Fruit fly (Drosophila melanogaster) whole organism, embryonic: ENCODE results near the gene CG14882.

Experiments used
- Adf1 ChIP-seq: fragments of 200-800 bp; sonication (Bioruptor generic); IDR thresholded peaks from 2 replicates; pipeline ENCODE4 v1.3.6; 2022; ENCODE audit warnings: missing biosample characterization, missing genetic modification characterization
- Atf3 ChIP-seq: fragments of 200-800 bp; sonication (Bioruptor generic); optimal IDR thresholded peaks from 3 replicates; lab custom pipeline; 2016; ENCODE audit warnings: missing biosample characterization, missing genetic modification characterization
- CG1024 ChIP-seq: fragments of 200-800 bp; sonication (Bioruptor generic); IDR thresholded peaks from 2 replicates; pipeline ENCODE4 v1.3.6; 2022; ENCODE audit warnings: missing biosample characterization, missing genetic modification characterization
- CG11093 ChIP-seq: fragments of 200-800 bp; sonication (Bioruptor generic); IDR thresholded peaks from 3 replicates; pipeline ENCODE4 v1.3.6; 2022; ENCODE audit warnings: missing biosample characterization, missing genetic modification characterization
- CG17385 ChIP-seq: fragments of 200-800 bp; sonication (Bioruptor generic); optimal IDR thresholded peaks from 3 replicates; lab custom pipeline; 2018; ENCODE audit warnings: missing biosample characterization, mild to moderate bottlenecking, missing genetic modification characterization
- CG18619 ChIP-seq: fragments of 200-800 bp; sonication (Bioruptor generic); optimal IDR thresholded peaks from 3 replicates; lab custom pipeline; 2017; ENCODE audit warnings: missing biosample characterization, mild to moderate bottlenecking, missing genetic modification characterization
- CG3065 ChIP-seq: fragments of 200-800 bp; sonication (Bioruptor generic); optimal IDR thresholded peaks from 2 replicates; lab custom pipeline; 2016; ENCODE audit warnings: missing biosample characterization, missing genetic modification characterization
- CG5245 ChIP-seq: fragments of 200-800 bp; sonication (Bioruptor generic); optimal IDR thresholded peaks from 3 replicates; lab custom pipeline; 2016; ENCODE audit warnings: missing biosample characterization, missing genetic modification characterization
- CG6689 ChIP-seq: fragments of 200-800 bp; sonication (Bioruptor generic); IDR thresholded peaks from 2 replicates; pipeline ENCODE4 v1.3.6; 2022; ENCODE audit warnings: missing biosample characterization, missing genetic modification characterization
- CG7839 ChIP-seq: fragments of 200-800 bp; sonication (Bioruptor generic); optimal IDR thresholded peaks from 3 replicates; lab custom pipeline; 2018; ENCODE audit warnings: missing biosample characterization, mild to moderate bottlenecking, missing genetic modification characterization, moderate library complexity
- CG7928 ChIP-seq: fragments of 200-800 bp; sonication (Bioruptor generic); optimal IDR thresholded peaks from 2 replicates; lab custom pipeline; 2017; ENCODE audit warnings: missing biosample characterization, mild to moderate bottlenecking, missing genetic modification characterization
- CG8089 ChIP-seq: fragments of 200-800 bp; sonication (Bioruptor generic); optimal IDR thresholded peaks from 3 replicates; lab custom pipeline; 2016; ENCODE audit warnings: missing biosample characterization, missing genetic modification characterization
- CG8944 ChIP-seq: fragments of 200-800 bp; sonication (Bioruptor generic); optimal IDR thresholded peaks from 3 replicates; lab custom pipeline; 2016; ENCODE audit warnings: missing biosample characterization, missing genetic modification characterization
- CTCF ChIP-seq: fragments of 200-800 bp; sonication (Bioruptor generic); optimal IDR thresholded peaks from 2 replicates; lab custom pipeline; 2017; ENCODE audit warnings: missing biosample characterization, mild to moderate bottlenecking, missing genetic modification characterization, moderate library complexity
- Dad ChIP-seq: fragments of 200-800 bp; sonication (Bioruptor generic); optimal IDR thresholded peaks from 3 replicates; lab custom pipeline; 2016; ENCODE audit warnings: missing biosample characterization, missing genetic modification characterization
- Dfd ChIP-seq, 2 experiments: fragments of >200 bp; optimal IDR thresholded peaks; 2 replicates each; lab custom pipeline; 2017; ENCODE audit warnings: missing biosample characterization in 2 of 2, missing genetic modification characterization in 2 of 2
- Doc2 ChIP-seq: fragments of 200-800 bp; sonication (Bioruptor generic); IDR thresholded peaks from 2 replicates; pipeline ENCODE4 v1.3.6; 2022; ENCODE audit warnings: missing biosample characterization, missing genetic modification characterization
- HmgZ ChIP-seq: fragments of 200-800 bp; sonication (Bioruptor generic); optimal IDR thresholded peaks from 2 replicates; lab custom pipeline; 2018; ENCODE audit warnings: missing biosample characterization, mild to moderate bottlenecking, missing genetic modification characterization
- Jarid2 ChIP-seq: fragments of 200-800 bp; sonication (Bioruptor generic); optimal IDR thresholded peaks from 3 replicates; lab custom pipeline; 2017; ENCODE audit warnings: mild to moderate bottlenecking, missing biosample characterization, missing genetic modification reagents, missing genetic modification characterization
- Oaz ChIP-seq: fragments of 200-800 bp; sonication (Bioruptor generic); IDR thresholded peaks from 2 replicates; pipeline ENCODE4 v1.3.6; 2022; ENCODE audit warnings: missing biosample characterization, missing genetic modification characterization
- Opbp ChIP-seq: fragments of 200-800 bp; sonication (Bioruptor generic); IDR thresholded peaks from 3 replicates; pipeline ENCODE4 v1.3.6; 2022; ENCODE audit warnings: missing biosample characterization, missing genetic modification characterization; ENCODE audit not compliant: partially characterized antibody
- Ptx1 ChIP-seq: fragments of 200-800 bp; sonication (Bioruptor generic); IDR thresholded peaks from 2 replicates; pipeline ENCODE4 v1.3.6; 2022; ENCODE audit warnings: missing biosample characterization, missing genetic modification characterization
- Sry-β ChIP-seq: fragments of 200-800 bp; sonication (Bioruptor generic); optimal IDR thresholded peaks from 2 replicates; lab custom pipeline; 2018; ENCODE audit warnings: missing biosample characterization, mild to moderate bottlenecking, missing genetic modification characterization, moderate library complexity
- al ChIP-seq: fragments of 200-800 bp; sonication (Bioruptor generic); IDR thresholded peaks from 2 replicates; pipeline ENCODE4 v1.3.6; 2022; ENCODE audit warnings: missing biosample characterization, missing genetic modification characterization
- ash1 ChIP-seq: fragments of 200-800 bp; sonication (Bioruptor generic); optimal IDR thresholded peaks from 2 replicates; lab custom pipeline; 2018; ENCODE audit warnings: missing biosample characterization, mild to moderate bottlenecking, missing genetic modification characterization
- bigmax ChIP-seq: fragments of 200-800 bp; sonication (Bioruptor generic); optimal IDR thresholded peaks from 2 replicates; lab custom pipeline; 2018; ENCODE audit warnings: missing biosample characterization, mild to moderate bottlenecking, missing genetic modification characterization
- cato ChIP-seq: fragments of 200-800 bp; sonication (Bioruptor generic); optimal IDR thresholded peaks from 2 replicates; lab custom pipeline; 2016; ENCODE audit warnings: missing biosample characterization, missing genetic modification characterization, borderline replicate concordance
- caup ChIP-seq: fragments of 200-800 bp; sonication (Bioruptor generic); optimal IDR thresholded peaks from 3 replicates; lab custom pipeline; 2017; ENCODE audit warnings: missing biosample characterization, mild to moderate bottlenecking, missing genetic modification characterization, moderate library complexity; ENCODE audit not compliant: severe bottlenecking
- ci ChIP-seq: fragments of 200-800 bp; sonication (Bioruptor generic); IDR thresholded peaks from 3 replicates; pipeline ENCODE4 v1.3.6; 2022; ENCODE audit warnings: missing biosample characterization, missing genetic modification characterization
- crol ChIP-seq: fragments of 200-800 bp; sonication (Bioruptor generic); IDR thresholded peaks from 2 replicates; pipeline ENCODE4 v1.3.6; 2022; ENCODE audit warnings: missing biosample characterization, missing genetic modification characterization
- dpn ChIP-seq, 2 experiments: fragments of 200-800 bp; sonication (Bioruptor generic); optimal IDR thresholded peaks; 3 replicates each; lab custom pipeline; 2016; ENCODE audit warnings: missing biosample characterization in 2 of 2, missing genetic modification characterization in 2 of 2
- ftz-f1 ChIP-seq: fragments of 200-800 bp; sonication (Bioruptor generic); optimal IDR thresholded peaks from 2 replicates; lab custom pipeline; 2016; ENCODE audit warnings: missing biosample characterization, missing genetic modification characterization
- grau ChIP-seq: fragments of 200-800 bp; optimal IDR thresholded peaks from 3 replicates; lab custom pipeline; 2019; ENCODE audit warnings: missing biosample characterization, mild to moderate bottlenecking, missing genetic modification characterization, moderate library complexity
- kay ChIP-seq: fragments of 200-800 bp; sonication (Bioruptor generic); optimal IDR thresholded peaks from 2 replicates; lab custom pipeline; 2016; ENCODE audit warnings: missing biosample characterization, missing genetic modification characterization
- knrl ChIP-seq: fragments of 200-800 bp; sonication (Bioruptor generic); IDR thresholded peaks from 3 replicates; pipeline ENCODE4 v1.3.6; 2022; ENCODE audit warnings: missing biosample characterization, missing genetic modification characterization; ENCODE audit not compliant: partially characterized antibody
- lov ChIP-seq, 2 experiments: fragments of 200-800 bp in 1 of 2; fragments of >200 bp in 1 of 2; sonication (Bioruptor generic) in 1 of 2; IDR thresholded peaks in 1 of 2; optimal IDR thresholded peaks in 1 of 2; 2 replicates in 1 of 2; 3 replicates in 1 of 2; pipeline versions ENCODE4 v1.3.6 to Lab custom; 2017 to 2022; ENCODE audit warnings: missing biosample characterization in 1 of 2, missing genetic modification characterization in 1 of 2
- maf-S ChIP-seq: fragments of 200-800 bp; sonication (Bioruptor generic); optimal IDR thresholded peaks from 2 replicates; lab custom pipeline; 2016; ENCODE audit warnings: missing biosample characterization, missing genetic modification characterization
- mam ChIP-seq: fragments of 200-800 bp; sonication (Bioruptor generic); optimal IDR thresholded peaks from 3 replicates; lab custom pipeline; 2016; ENCODE audit warnings: missing biosample characterization, missing genetic modification characterization
- oc ChIP-seq: fragments of 200-800 bp; sonication (Bioruptor generic); optimal IDR thresholded peaks from 2 replicates; lab custom pipeline; 2018; ENCODE audit warnings: missing biosample characterization, mild to moderate bottlenecking, missing genetic modification characterization, moderate library complexity
- pros ChIP-seq: fragments of 200-800 bp; sonication (Bioruptor generic); optimal IDR thresholded peaks from 3 replicates; lab custom pipeline; 2019; ENCODE audit warnings: missing biosample characterization, mild to moderate bottlenecking, missing genetic modification characterization, moderate library complexity
- repo ChIP-seq: fragments of 200-800 bp; sonication (Bioruptor generic); optimal IDR thresholded peaks from 2 replicates; lab custom pipeline; 2016; ENCODE audit warnings: missing biosample characterization, missing genetic modification characterization
- ro ChIP-seq: fragments of 200-800 bp; sonication (Bioruptor generic); IDR thresholded peaks from 2 replicates; pipeline ENCODE4 v1.3.6; 2022; ENCODE audit warnings: missing biosample characterization, missing genetic modification characterization
- row ChIP-seq: fragments of 200-800 bp; sonication (Bioruptor generic); IDR thresholded peaks from 3 replicates; pipeline ENCODE4 v1.3.6; 2022; ENCODE audit warnings: missing biosample characterization, missing genetic modification characterization
- sd ChIP-seq: fragments of 200-800 bp; sonication (Bioruptor generic); optimal IDR thresholded peaks from 3 replicates; lab custom pipeline; 2018; ENCODE audit warnings: missing biosample characterization, mild to moderate bottlenecking, missing genetic modification characterization, moderate library complexity
- seq ChIP-seq: fragments of 200-800 bp; sonication (Bioruptor generic); IDR thresholded peaks from 2 replicates; pipeline ENCODE4 v1.3.6; 2022; ENCODE audit warnings: missing biosample characterization, missing genetic modification characterization
- ssp ChIP-seq: fragments of 200-800 bp; sonication (Bioruptor generic); IDR thresholded peaks from 2 replicates; pipeline ENCODE4 v1.3.6; 2022; ENCODE audit warnings: missing biosample characterization, missing genetic modification characterization
- sug ChIP-seq: fragments of 200-800 bp; optimal IDR thresholded peaks from 2 replicates; lab custom pipeline; 2019; ENCODE audit warnings: missing biosample characterization, mild to moderate bottlenecking, missing genetic modification characterization, moderate library complexity
- trem ChIP-seq: fragments of 200-800 bp; optimal IDR thresholded peaks from 3 replicates; lab custom pipeline; 2019; ENCODE audit warnings: missing biosample characterization, mild to moderate bottlenecking, missing genetic modification characterization, moderate library complexity
- unc-4 ChIP-seq: fragments of 200-800 bp; sonication (Bioruptor generic); IDR thresholded peaks from 2 replicates; pipeline ENCODE4 v1.3.6; 2022; ENCODE audit warnings: missing biosample characterization, missing genetic modification characterization; ENCODE audit not compliant: partially characterized antibody
- zfh1 ChIP-seq: fragments of 200-800 bp; sonication (Bioruptor generic); IDR thresholded peaks from 3 replicates; pipeline ENCODE4 v1.3.6; 2022; ENCODE audit warnings: missing biosample characterization, missing genetic modification characterization

The CG14882 gene

dm6 chr3R:16469501-16470263 lies 26.7 kb downstream of the CG14882 start, which contains the start of the genes CG42232 and CSN5 (continued):
- TF ChIP-seq CG5245 (GFP tag; lab: Kevin White, UChicago) (peak; percentile 49), al (GFP tag; lab: Robert Waterston, UW) (no peak), CTCF (GFP tag; lab: Kevin White, UChicago) (no peak), bigmax (GFP tag; lab: Kevin White, UChicago) (no peak), Jarid2 (GFP tag; lab: Kevin White, UChicago) (no peak), CG8089 (GFP tag; lab: Kevin White, UChicago) (no peak), CG1024 (GFP tag; lab: Robert Waterston, UW) (peak; percentile 32; the same call in 1 of the 2 replicates), CG6689 (GFP tag; lab: Robert Waterston, UW) (peak; percentile 59), ash1 (GFP tag; lab: Kevin White, UChicago) (no peak), zfh1 (no peak), CG3065 (GFP tag; lab: Kevin White, UChicago) (no peak), Oaz (GFP tag; lab: Robert Waterston, UW) (no peak), CG7839 (tag; lab: Kevin White, UChicago) (no peak), ci (GFP tag; lab: Robert Waterston, UW) (peak; percentile 50; the same call in 2 of the 3 replicates), trem (tag; lab: Kevin White, UChicago) (peak; percentile 99), caup (GFP tag; lab: Kevin White, UChicago) (no peak), Atf3 (GFP tag; lab: Kevin White, UChicago) (no peak), mam (GFP tag; lab: Kevin White, UChicago) (peak; percentile 69), ro (GFP tag; lab: Robert Waterston, UW) (no peak), seq (GFP tag; lab: Robert Waterston, UW) (no peak), Opbp (GFP tag; lab: Robert Waterston, UW) (no peak; the same call in 2 of the 3 replicates), Doc2 (no peak), lov (optimal IDR thresholded peaks at IDR 0.05; lab: Kevin White, UChicago) (no peak), lov (GFP tag; IDR thresholded peaks at IDR 0.05; lab: Robert Waterston, UW) (no peak), grau (tag; lab: Kevin White, UChicago) (no peak), dpn (GFP tag; optimal IDR thresholded peaks at IDR 0.05; lab: Kevin White, UChicago) (peak in 1 of 2 experiments; percentile 69), crol (GFP tag; lab: Robert Waterston, UW) (no peak), repo (peak; percentile 16), Sry-β (GFP tag; lab: Kevin White, UChicago) (no peak), maf-S (peak; percentile 37), CG18619 (peak; percentile 9), pros (GFP tag; lab: Kevin White, UChicago) (no peak), HmgZ (tag; lab: Kevin White, UChicago) (peak; percentile 25), Adf1 (no peak), row (GFP tag; lab: Robert Waterston, UW) (peak; percentile 78), unc-4 (GFP tag; lab: Robert Waterston, UW) (peak; percentile 50; the same call in 1 of the 2 replicates), Ptx1 (peak; percentile 63; the same call in 1 of the 2 replicates), oc (tag; lab: Kevin White, UChicago) (no peak), CG11093 (GFP tag; lab: Robert Waterston, UW) (no peak), knrl (GFP tag; lab: Robert Waterston, UW) (no peak), sd (tag; lab: Kevin White, UChicago) (no peak), CG8944 (peak; percentile 29), ftz-f1 (no peak), kay (peak; percentile 10), Dad (GFP tag; lab: Kevin White, UChicago) (peak; percentile 1), CG17385 (GFP tag; lab: Kevin White, UChicago) (peak; percentile 49), CG7928 (GFP tag; lab: Kevin White, UChicago) (no peak), sug (tag; lab: Kevin White, UChicago) (no peak), cato (GFP tag; lab: Kevin White, UChicago) (peak; percentile 4), ssp (GFP tag; lab: Robert Waterston, UW) (no peak), Dfd (GFP tag; optimal IDR thresholded peaks at IDR 0.05; lab: Kevin White, UChicago) (no peak)
